Fruit fly (Drosophila melanogaster) whole organism, wandering third instar larva: ENCODE measurements around the gene CG34129.
A peak's percentile ranks its signal among the peaks of the same experiment; 100 is the strongest.

Experiments
- Abd-B ChIP-seq: fragments of >200 bp; optimal IDR thresholded peaks from 2 replicates; lab custom pipeline; 2017; ENCODE audit warnings: missing biosample characterization, missing genetic modification characterization
- CG32264 ChIP-seq: fragments of 200-800 bp; sonication (Bioruptor generic); optimal IDR thresholded peaks from 2 replicates; lab custom pipeline; 2016; ENCODE audit warnings: missing biosample characterization, missing genetic modification characterization
- CG9705 ChIP-seq: fragments of 200-800 bp; sonication (Bioruptor generic); optimal IDR thresholded peaks from 2 replicates; lab custom pipeline; 2018; ENCODE audit warnings: missing biosample characterization, mild to moderate bottlenecking, missing genetic modification characterization
- CrebA ChIP-seq: fragments of 200-800 bp; sonication (Bioruptor generic); optimal IDR thresholded peaks from 2 replicates; lab custom pipeline; 2016; ENCODE audit warnings: missing biosample characterization, mild to moderate bottlenecking, missing genetic modification characterization, borderline replicate concordance
- Dfd ChIP-seq: fragments of >200 bp; optimal IDR thresholded peaks from 2 replicates; lab custom pipeline; 2017; ENCODE audit warnings: missing biosample characterization, missing genetic modification characterization
- Dif ChIP-seq: fragments of 200-275, 200-300 bp; sonication (Bioruptor generic); optimal IDR thresholded peaks from 2 replicates; lab custom pipeline; 2018; ENCODE audit warnings: missing biosample characterization, missing genetic modification characterization; ENCODE audit not compliant: partially characterized antibody
- GATAd ChIP-seq: sonication (Bioruptor generic); optimal IDR thresholded peaks from 2 replicates; lab custom pipeline; 2016; ENCODE audit warnings: missing biosample characterization, missing genetic modification characterization
- HLH106 ChIP-seq: fragments of 200-800 bp; optimal IDR thresholded peaks from 3 replicates; lab custom pipeline; 2019; ENCODE audit warnings: missing biosample characterization, mild to moderate bottlenecking, missing genetic modification characterization, moderate library complexity
- Hnf4 ChIP-seq: fragments of 200-800 bp; sonication (Bioruptor generic); optimal IDR thresholded peaks from 2 replicates; lab custom pipeline; 2016; ENCODE audit warnings: missing biosample characterization, mild to moderate bottlenecking, missing genetic modification characterization
- Hr78 ChIP-seq: fragments of >200 bp; optimal IDR thresholded peaks from 2 replicates; lab custom pipeline; 2017; ENCODE audit warnings: missing biosample characterization, missing genetic modification characterization
- Hr83 ChIP-seq: fragments of 200-300 bp; sonication (Bioruptor generic); optimal IDR thresholded peaks from 2 replicates; lab custom pipeline; 2016; ENCODE audit warnings: missing biosample characterization, mild to moderate bottlenecking, missing genetic modification characterization, moderate library complexity; ENCODE audit not compliant: poor library complexity, severe bottlenecking
- Jra ChIP-seq: sonication (Bioruptor generic); optimal IDR thresholded peaks from 2 replicates; lab custom pipeline; 2016; ENCODE audit warnings: missing biosample characterization, missing genetic modification characterization
- Mio ChIP-seq: sonication (Bioruptor generic); optimal IDR thresholded peaks from 2 replicates; lab custom pipeline; 2016; ENCODE audit warnings: missing biosample characterization, missing genetic modification characterization
- Myc ChIP-seq: fragments of >200 bp; optimal IDR thresholded peaks from 2 replicates; lab custom pipeline; 2017
- N ChIP-seq: fragments of >200 bp; optimal IDR thresholded peaks from 2 replicates; lab custom pipeline; 2018; ENCODE audit warnings: missing biosample characterization, missing external identifiers, missing genetic modification characterization
- OdsH ChIP-seq: fragments of 200-800 bp; sonication (Bioruptor generic); optimal IDR thresholded peaks from 2 replicates; lab custom pipeline; 2016; ENCODE audit warnings: missing biosample characterization, mild to moderate bottlenecking, missing genetic modification characterization
- Rel ChIP-seq, 2 experiments: fragments of 200-800 bp; sonication (Bioruptor generic) in 1 of 2; optimal IDR thresholded peaks; 2 replicates in 1 of 2; 3 replicates in 1 of 2; lab custom pipeline; 2016 to 2019; ENCODE audit warnings: mild to moderate bottlenecking in 2 of 2, missing biosample characterization in 2 of 2, missing genetic modification characterization in 2 of 2, moderate library complexity in 1 of 2
- Sp1 ChIP-seq: fragments of 200-800 bp; sonication (Bioruptor generic); optimal IDR thresholded peaks from 3 replicates; lab custom pipeline; 2019; ENCODE audit warnings: missing biosample characterization, mild to moderate bottlenecking, missing genetic modification characterization, moderate library complexity
- Vsx2 ChIP-seq: fragments of 200-300, 225-300 bp; sonication (Bioruptor generic); optimal IDR thresholded peaks from 2 replicates; lab custom pipeline; 2018; ENCODE audit warnings: missing biosample characterization, missing genetic modification characterization; ENCODE audit not compliant: partially characterized antibody
- br ChIP-seq: fragments of 200-800 bp; sonication (Bioruptor generic); optimal IDR thresholded peaks from 2 replicates; lab custom pipeline; 2016; ENCODE audit warnings: missing biosample characterization, missing genetic modification characterization
- brk ChIP-seq: fragments of 200-800 bp; sonication (Bioruptor generic); optimal IDR thresholded peaks from 2 replicates; lab custom pipeline; 2016; ENCODE audit warnings: missing biosample characterization, mild to moderate bottlenecking, missing genetic modification characterization
- dl ChIP-seq, 2 experiments: fragments of 175-275, 200-275 bp in 1 of 2; fragments of 200-275 bp in 1 of 2; sonication (Bioruptor generic); optimal IDR thresholded peaks; lab custom pipeline; 2018; ENCODE audit warnings: mild to moderate bottlenecking in 2 of 2, missing biosample characterization in 2 of 2, missing genetic modification characterization in 2 of 2, moderate library complexity in 2 of 2; ENCODE audit not compliant: partially characterized antibody in 2 of 2, insufficient read depth in 1 of 2
- dmrt93B ChIP-seq: fragments of 200-800 bp; sonication (Bioruptor generic); optimal IDR thresholded peaks from 2 replicates; lab custom pipeline; 2018; ENCODE audit warnings: missing biosample characterization, mild to moderate bottlenecking, missing genetic modification characterization
- dsf ChIP-seq: sonication (Bioruptor generic); optimal IDR thresholded peaks from 2 replicates; lab custom pipeline; 2016; ENCODE audit warnings: missing biosample characterization, missing genetic modification characterization, borderline replicate concordance
- ey ChIP-seq: fragments of 200-800 bp; sonication (Bioruptor generic); optimal IDR thresholded peaks from 2 replicates; lab custom pipeline; 2016; ENCODE audit warnings: missing biosample characterization, missing genetic modification characterization
- foxo ChIP-seq, 2 experiments: fragments of 200-800 bp; sonication (Bioruptor generic); optimal IDR thresholded peaks; 2 replicates in 1 of 2; 3 replicates in 1 of 2; lab custom pipeline; 2016 to 2017; ENCODE audit warnings: missing biosample characterization in 2 of 2, missing genetic modification characterization in 2 of 2
- fru ChIP-seq: fragments of 200-800 bp; sonication (Bioruptor generic); optimal IDR thresholded peaks from 3 replicates; lab custom pipeline; 2016; ENCODE audit warnings: missing biosample characterization, mild to moderate bottlenecking, missing genetic modification characterization
- h ChIP-seq: fragments of 200-800 bp; sonication (Bioruptor generic); optimal IDR thresholded peaks from 3 replicates; lab custom pipeline; 2016; ENCODE audit warnings: missing biosample characterization, mild to moderate bottlenecking, missing genetic modification characterization
- jim ChIP-seq: fragments of 175-275, 200-325 bp; sonication (Bioruptor generic); optimal IDR thresholded peaks from 2 replicates; lab custom pipeline; 2016; ENCODE audit warnings: missing biosample characterization, mild to moderate bottlenecking, missing genetic modification characterization
- lola ChIP-seq: fragments of >200 bp; optimal IDR thresholded peaks from 2 replicates; lab custom pipeline; 2017; ENCODE audit warnings: missing biosample characterization, missing genetic modification characterization
- pan ChIP-seq: fragments of >200 bp; optimal IDR thresholded peaks from 2 replicates; lab custom pipeline; 2017
- psq ChIP-seq: fragments of 200-800 bp; sonication (Bioruptor generic); optimal IDR thresholded peaks from 3 replicates; lab custom pipeline; 2017; ENCODE audit warnings: missing biosample characterization, mild to moderate bottlenecking, missing genetic modification characterization, moderate library complexity
- rgr ChIP-seq: fragments of 200-800 bp; sonication (Bioruptor generic); optimal IDR thresholded peaks from 3 replicates; lab custom pipeline; 2016; ENCODE audit warnings: missing biosample characterization, mild to moderate bottlenecking, missing genetic modification characterization
- sage ChIP-seq: fragments of 200-800 bp; sonication (Bioruptor generic); optimal IDR thresholded peaks from 2 replicates; lab custom pipeline; 2016; ENCODE audit warnings: missing biosample characterization, mild to moderate bottlenecking, missing genetic modification characterization
- sv ChIP-seq: fragments of 200-800 bp; sonication (Bioruptor generic); optimal IDR thresholded peaks from 3 replicates; lab custom pipeline; 2016; ENCODE audit warnings: missing biosample characterization, missing genetic modification characterization
- tai ChIP-seq: sonication (Bioruptor generic); optimal IDR thresholded peaks from 2 replicates; lab custom pipeline; 2016; ENCODE audit warnings: missing biosample characterization, missing genetic modification characterization
- usp ChIP-seq: fragments of >200 bp; optimal IDR thresholded peaks from 2 replicates; lab custom pipeline; 2017; ENCODE audit warnings: missing biosample characterization, missing genetic modification characterization
- woc ChIP-seq: sonication (Bioruptor generic); optimal IDR thresholded peaks from 2 replicates; lab custom pipeline; 2016; ENCODE audit warnings: missing biosample characterization, mild to moderate bottlenecking, missing genetic modification characterization

CG34129 gene

dm6 chr3R:26188708-26189107, 2.3 kb downstream of the CG34129 start, which contains the start of gene CG6073:
TSS of gene CG6073 (minus strand) at chr3R:26188807.
- TF ChIP-seq psq (GFP tag; lab: Kevin White, UChicago) (no peak), CG9705 (GFP tag; lab: Kevin White, UChicago) (peak; percentile 7), GATAd (GFP tag; lab: Kevin White, UChicago) (no peak), Mio (GFP tag; lab: Kevin White, UChicago) (no peak), foxo (GFP tag; optimal IDR thresholded peaks at IDR 0.05; lab: Kevin White, UChicago) (peak in 1 of 2 experiments; percentile 6), fru (peak; percentile 78), Dif (GFP tag; lab: Kevin White, UChicago) (peak; percentile 90), lola (no peak), N (GFP tag; lab: Kevin White, UChicago) (no peak), CG32264 (GFP tag; lab: Kevin White, UChicago) (no peak), Rel (GFP tag; optimal IDR thresholded peaks at IDR 0.05; lab: Kevin White, UChicago) (no peak), Rel (tag; optimal IDR thresholded peaks at IDR 0.05; lab: Kevin White, UChicago) (peak; percentile 86), Hr83 (GFP tag; lab: Kevin White, UChicago) (no peak), h (GFP tag; lab: Kevin White, UChicago) (no peak), jim (GFP tag; lab: Kevin White, UChicago) (no peak), ey (no peak), rgr (GFP tag; lab: Kevin White, UChicago) (peak; percentile 6), Myc (lab: Kevin White, UChicago) (peak; percentile 44), tai (GFP tag; lab: Kevin White, UChicago) (no peak), pan (lab: Kevin White, UChicago) (no peak), dsf (GFP tag; lab: Kevin White, UChicago) (no peak), sv (GFP tag; lab: Kevin White, UChicago) (no peak), woc (GFP tag; lab: Kevin White, UChicago) (peak; percentile 88), CrebA (GFP tag; lab: Kevin White, UChicago) (no peak), dl (GFP tag; optimal IDR thresholded peaks at IDR 0.05; lab: Kevin White, UChicago; ENCODE audit: insufficient read depth in 1 of 2, partially characterized antibody in 2 of 2) (peak in 1 of 2 experiments; percentile 20), OdsH (no peak), Vsx2 (peak; percentile 41), Sp1 (GFP tag; lab: Kevin White, UChicago) (no peak), Hnf4 (GFP tag; lab: Kevin White, UChicago) (peak; percentile 29), Dfd (no peak), usp (GFP tag; lab: Kevin White, UChicago) (no peak), Hr78 (GFP tag; lab: Kevin White, UChicago) (no peak), dmrt93B (peak; percentile 8), br (GFP tag; lab: Kevin White, UChicago) (no peak), Abd-B (GFP tag; lab: Kevin White, UChicago) (no peak), HLH106 (tag; lab: Kevin White, UChicago) (peak; percentile 44), brk (GFP tag; lab: Kevin White, UChicago) (no peak), Jra (GFP tag; lab: Kevin White, UChicago) (no peak), sage (GFP tag; lab: Kevin White, UChicago) (no peak)

dm6 chr3R:26185201-26185688, 5.8 kb downstream of the CG34129 start, which contains the start of gene CG31086:
TSS of gene CG31086 (plus strand) at chr3R:26185251.
- TF ChIP-seq dl (GFP tag; optimal IDR thresholded peaks at IDR 0.05; lab: Kevin White, UChicago; ENCODE audit: insufficient read depth in 1 of 2, partially characterized antibody in 2 of 2), result no peak
- no peak for TF ChIP-seq fru
- no peak for TF ChIP-seq Hnf4 (GFP tag; lab: Kevin White, UChicago)
- no peak for TF ChIP-seq psq (GFP tag; lab: Kevin White, UChicago)
- no peak for TF ChIP-seq usp (GFP tag; lab: Kevin White, UChicago)
- TF ChIP-seq Hr78 (GFP tag; lab: Kevin White, UChicago), result no peak
- TF ChIP-seq Vsx2, result no peak
- no peak for TF ChIP-seq pan (lab: Kevin White, UChicago)
- no peak for TF ChIP-seq ey
- no peak for TF ChIP-seq Dfd
- no peak for TF ChIP-seq dsf (GFP tag; lab: Kevin White, UChicago)
- TF ChIP-seq foxo (GFP tag; optimal IDR thresholded peaks at IDR 0.05; lab: Kevin White, UChicago), result no peak
- no peak for TF ChIP-seq CrebA (GFP tag; lab: Kevin White, UChicago)
- no peak for TF ChIP-seq br (GFP tag; lab: Kevin White, UChicago)
- TF ChIP-seq brk (GFP tag; lab: Kevin White, UChicago), result no peak
- TF ChIP-seq, all 38 proteins: peak for 0
